Worm (Caenorhabditis elegans): ENCODE measurements around the gene trpp-9.

DNA sequence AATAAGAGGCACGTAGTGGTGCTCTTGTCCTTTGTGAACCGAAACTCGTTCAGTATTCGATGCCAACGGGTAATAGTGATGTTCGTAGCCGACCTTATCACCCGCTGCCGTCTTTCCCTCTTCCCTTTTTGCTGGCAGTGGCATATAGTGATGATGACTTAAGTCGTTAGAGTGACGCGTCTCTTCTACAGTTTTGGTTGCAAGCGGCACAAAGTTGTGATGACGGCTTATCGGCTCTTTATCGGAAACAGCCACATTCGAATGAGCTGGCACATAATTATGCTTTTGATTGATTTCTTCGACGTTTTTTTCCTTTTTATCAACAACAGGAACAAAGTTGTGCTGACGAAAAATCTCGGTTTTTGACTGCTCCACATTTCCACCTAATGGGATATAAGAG is 48.3 kb upstream of the trpp-9 start:
- TF ChIP-seq dao-5 (tag; optimal IDR thresholded peaks at IDR 0.05) (no peak), W03F9.2 (tag; optimal IDR thresholded peaks at IDR 0.05) (no peak)
